Worm (Caenorhabditis elegans) whole organism, L4 larva: ENCODE measurements around the gene madd-3.

Source experiments
- F49E8.2 ChIP-seq: sonication (generic microtip); optimal IDR thresholded peaks from 2 replicates; lab custom pipeline; 2016; ENCODE audit warnings: missing compliant biosample characterization, mild to moderate bottlenecking, missing genetic modification characterization, borderline replicate concordance
- ZK546.5 ChIP-seq, 2 experiments: sonication (generic microtip); optimal IDR thresholded peaks; 2 replicates each; lab custom pipeline; 2017; ENCODE audit warnings: missing biosample characterization in 2 of 2, missing genetic modification characterization in 2 of 2
- ces-1 ChIP-seq: fragments of 150-350 bp; sonication (generic microtip); optimal IDR thresholded peaks from 4 replicates; lab custom pipeline; 2014; ENCODE audit warnings: missing biosample characterization, missing genetic modification reagents, missing genetic modification characterization
- cey-2 ChIP-seq: sonication (generic microtip); optimal IDR thresholded peaks from 3 replicates; lab custom pipeline; 2017; ENCODE audit warnings: missing genetic modification characterization, mild to moderate bottlenecking, missing compliant biosample characterization, antibody characterized with exemption, borderline replicate concordance; ENCODE audit not compliant: insufficient read depth
- egl-27 ChIP-seq: sonication (generic microtip); optimal IDR thresholded peaks from 3 replicates; lab custom pipeline; 2017; ENCODE audit warnings: missing biosample characterization, missing genetic modification reagents, missing genetic modification characterization
- lin-1 ChIP-seq: fragments of 200-800 bp; sonication (Bioruptor generic); IDR thresholded peaks from 2 replicates; pipeline ENCODE4 v1.3.6; 2022; ENCODE audit warnings: missing genetic modification reagents, missing genetic modification characterization, missing compliant biosample characterization
- lsy-2 ChIP-seq, 2 experiments: fragments of 150-350 bp in 1 of 2; sonication (generic microtip) in 1 of 2; optimal IDR thresholded peaks; 2 replicates each; lab custom pipeline; 2014 to 2017; ENCODE audit warnings: missing biosample characterization in 2 of 2, missing genetic modification characterization in 2 of 2
- nhr-25 ChIP-seq: sonication (generic microtip); optimal IDR thresholded peaks from 2 replicates; lab custom pipeline; 2017; ENCODE audit warnings: missing genetic modification characterization, mild to moderate bottlenecking, missing compliant biosample characterization, antibody characterized with exemption, moderate library complexity, borderline replicate concordance; ENCODE audit not compliant: insufficient read depth
- nhr-42 ChIP-seq: fragments of 200-800 bp; sonication (Bioruptor generic); IDR thresholded peaks from 2 replicates; pipeline ENCODE4 v1.3.6; 2022; ENCODE audit warnings: missing genetic modification characterization, missing compliant biosample characterization
- unc-62 ChIP-seq, 3 experiments: fragments of 150-350 bp in 1 of 3; sonication (generic microtip); optimal IDR thresholded peaks in 2 of 3; peaks in 1 of 3; 1 replicate in 1 of 3; 2 replicates in 2 of 3; lab custom pipeline; 2014 to 2017; ENCODE audit warnings: missing biosample characterization in 3 of 3, missing genetic modification characterization in 3 of 3, missing genetic modification reagents in 3 of 3, missing genotype in 1 of 3

DNA sequence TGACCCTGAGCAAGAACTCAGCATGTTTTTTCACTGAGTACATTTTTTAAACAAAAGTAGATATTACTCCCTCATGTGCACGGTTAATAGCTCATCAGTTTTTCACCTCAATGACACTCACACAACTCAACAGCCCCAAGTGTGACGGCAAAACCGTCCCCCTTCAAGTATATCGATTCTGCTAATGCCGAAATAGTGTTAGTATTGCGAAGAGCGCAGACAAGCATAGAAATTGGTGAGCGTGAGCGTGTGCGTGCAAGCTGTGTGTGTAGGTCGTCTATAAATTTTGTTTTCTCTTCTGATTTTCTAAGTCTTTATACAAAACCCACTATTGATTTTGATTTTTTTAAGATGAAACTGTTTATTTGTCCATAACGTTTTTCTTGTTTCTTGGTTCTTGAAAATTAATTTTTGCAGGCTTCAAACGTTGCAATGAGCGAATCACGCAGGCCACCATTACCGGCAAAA lies 58.1 kb downstream of the madd-3 start, which contains the start of gene K04C1.2:
- TF ChIP-seq nhr-42 (GFP tag; lab: Robert Waterston, UW) (no peak), ZK546.5 (tag; optimal IDR thresholded peaks at IDR 0.05; lab: Kevin White, UChicago) (no peak), lin-1 (no peak), egl-27 (tag; lab: Kevin White, UChicago) (no peak), ces-1 (GFP tag; lab: Kevin White, UChicago) (no peak), nhr-25 (tag; lab: Kevin White, UChicago) (no peak), cey-2 (tag; lab: Kevin White, UChicago) (no peak), unc-62 (GFP tag; optimal IDR thresholded peaks at IDR 0.05 in 1 of 2; lab: Kevin White, UChicago) (no peak), unc-62 (tag; optimal IDR thresholded peaks at IDR 0.05; lab: Kevin White, UChicago) (no peak), lsy-2 (tag; optimal IDR thresholded peaks at IDR 0.05; lab: Kevin White, UChicago) (no peak), F49E8.2 (tag; lab: Kevin White, UChicago) (no peak)
